Worm (Caenorhabditis elegans) whole organism, L3 larva: Measurements from ENCODE around the gene F18A1.1.

Experiments
- elt-2 ChIP-seq: sonication (generic microtip); optimal IDR thresholded peaks from 2 replicates; lab custom pipeline; 2016; ENCODE audit warnings: missing genetic modification reagents, mild to moderate bottlenecking, missing genetic modification characterization, missing compliant biosample characterization
- elt-3 ChIP-seq, 3 experiments: fragments of 150-350 bp in 1 of 3; sonication (generic microtip) in 2 of 3; optimal IDR thresholded peaks; 2 replicates in 2 of 3; 4 replicates in 1 of 3; lab custom pipeline; 2014 to 2017; ENCODE audit warnings: missing biosample characterization in 3 of 3, missing genetic modification characterization in 3 of 3
- fkh-10 ChIP-seq: sonication (generic microtip); optimal IDR thresholded peaks from 2 replicates; lab custom pipeline; 2017; ENCODE audit warnings: missing biosample characterization, missing genetic modification reagents, missing genetic modification characterization
- jun-1 ChIP-seq: fragments of 150-350 bp; optimal IDR thresholded peaks from 2 replicates; lab custom pipeline; 2014; ENCODE audit warnings: missing biosample characterization, missing genetic modification reagents, missing genetic modification characterization
- nhr-12 ChIP-seq: fragments of 150-350 bp; optimal IDR thresholded peaks from 2 replicates; lab custom pipeline; 2014; ENCODE audit warnings: missing biosample characterization, missing genetic modification characterization
- nhr-23 ChIP-seq: fragments of 150-350 bp; optimal IDR thresholded peaks from 2 replicates; lab custom pipeline; 2014; ENCODE audit warnings: missing biosample characterization, missing genetic modification reagents, missing genetic modification characterization
- snpc-4 ChIP-seq: fragments of 150-350 bp; optimal IDR thresholded peaks from 2 replicates; lab custom pipeline; 2014; ENCODE audit warnings: missing biosample characterization, missing genetic modification characterization
- unc-39 ChIP-seq: sonication (generic microtip); optimal IDR thresholded peaks from 4 replicates; lab custom pipeline; 2017; ENCODE audit warnings: missing biosample characterization, missing genetic modification characterization
- unc-62 ChIP-seq: fragments of 150-350 bp; sonication (generic microtip); optimal IDR thresholded peaks from 4 replicates; lab custom pipeline; 2014; ENCODE audit warnings: missing biosample characterization, missing genetic modification reagents, missing genetic modification characterization
- ztf-11 ChIP-seq: fragments of 150-350 bp; optimal IDR thresholded peaks from 2 replicates; lab custom pipeline; 2014; ENCODE audit warnings: missing biosample characterization, missing genetic modification characterization

ce11 chrII:7719039-7719438 is 34.4 kb downstream of the F18A1.1 start:
- TF ChIP-seq jun-1 (tag; lab: Kevin White, UChicago) (no peak), ztf-11 (tag; lab: Kevin White, UChicago) (no peak), nhr-23 (tag; lab: Kevin White, UChicago) (no peak), unc-39 (tag; lab: Kevin White, UChicago) (no peak), nhr-12 (tag; lab: Kevin White, UChicago) (no peak), snpc-4 (no peak), fkh-10 (GFP tag; lab: Kevin White, UChicago) (peak; percentile 39), elt-2 (no peak), unc-62 (GFP tag; lab: Kevin White, UChicago) (no peak), elt-3 (tag; optimal IDR thresholded peaks at IDR 0.05; lab: Kevin White, UChicago) (no peak)
